Fruit fly (Drosophila melanogaster) whole organism, embryonic: ENCODE measurements around the gene CG13124.

Experiments
- Aef1 ChIP-seq: fragments of 200-800 bp; sonication (Bioruptor generic); IDR thresholded peaks from 3 replicates; pipeline ENCODE4 v1.3.6; 2022; ENCODE audit warnings: missing biosample characterization, missing genetic modification characterization
- C15 ChIP-seq: fragments of 200-800 bp; sonication (Bioruptor generic); IDR thresholded peaks from 3 replicates; pipeline ENCODE4 v1.3.6; 2022; ENCODE audit warnings: missing biosample characterization, missing genetic modification characterization
- CG10321 ChIP-seq: fragments of 200-800 bp; sonication (Bioruptor generic); IDR thresholded peaks from 2 replicates; pipeline ENCODE4 v1.3.6; 2022; ENCODE audit warnings: missing biosample characterization, missing genetic modification characterization
- CG10431 ChIP-seq: fragments of 200-800 bp; sonication (Bioruptor generic); optimal IDR thresholded peaks from 3 replicates; lab custom pipeline; 2018; ENCODE audit warnings: missing biosample characterization, mild to moderate bottlenecking, missing genetic modification characterization
- CG11398 ChIP-seq: fragments of 200-800 bp; sonication (Bioruptor generic); optimal IDR thresholded peaks from 2 replicates; lab custom pipeline; 2016; ENCODE audit warnings: missing biosample characterization, missing genetic modification characterization
- CG12942 ChIP-seq: fragments of 200-800 bp; sonication (Bioruptor generic); optimal IDR thresholded peaks from 3 replicates; lab custom pipeline; 2016; ENCODE audit warnings: missing biosample characterization, missing genetic modification characterization
- CG13123 ChIP-seq: fragments of 200-800 bp; sonication (Bioruptor generic); optimal IDR thresholded peaks from 2 replicates; lab custom pipeline; 2016; ENCODE audit warnings: missing biosample characterization, missing genetic modification characterization
- CG13624 ChIP-seq: fragments of 200-800 bp; sonication (Bioruptor generic); optimal IDR thresholded peaks from 2 replicates; lab custom pipeline; 2016; ENCODE audit warnings: missing biosample characterization, missing genetic modification characterization
- CG15696 ChIP-seq: fragments of 200-800 bp; sonication (Bioruptor generic); optimal IDR thresholded peaks from 2 replicates; lab custom pipeline; 2019; ENCODE audit warnings: missing biosample characterization, mild to moderate bottlenecking, missing genetic modification characterization, moderate library complexity
- CG1603 ChIP-seq: fragments of 200-800 bp; sonication (Bioruptor generic); optimal IDR thresholded peaks from 2 replicates; lab custom pipeline; 2019; ENCODE audit warnings: missing biosample characterization, mild to moderate bottlenecking, missing genetic modification characterization, moderate library complexity
- CG16815 ChIP-seq: fragments of 200-800 bp; sonication (Bioruptor generic); optimal IDR thresholded peaks from 3 replicates; lab custom pipeline; 2017; ENCODE audit warnings: missing biosample characterization, mild to moderate bottlenecking, missing genetic modification characterization
- CG17328 ChIP-seq: fragments of 200-800 bp; sonication (Bioruptor generic); IDR thresholded peaks from 2 replicates; pipeline ENCODE4 v1.3.6; 2022; ENCODE audit warnings: missing biosample characterization, missing genetic modification characterization
- CG18262 ChIP-seq: fragments of 200-800 bp; optimal IDR thresholded peaks from 3 replicates; lab custom pipeline; 2019; ENCODE audit warnings: missing biosample characterization, mild to moderate bottlenecking, missing genetic modification characterization, moderate library complexity
- CG30020 ChIP-seq: fragments of 200-800 bp; optimal IDR thresholded peaks from 2 replicates; lab custom pipeline; 2019; ENCODE audit warnings: missing biosample characterization, mild to moderate bottlenecking, missing genetic modification characterization, moderate library complexity
- CG33213 ChIP-seq: fragments of 200-800 bp; sonication (Bioruptor generic); optimal IDR thresholded peaks from 3 replicates; lab custom pipeline; 2016; ENCODE audit warnings: missing biosample characterization, missing genetic modification characterization
- CG4404 ChIP-seq: fragments of 200-800 bp; sonication (Bioruptor generic); IDR thresholded peaks from 2 replicates; pipeline ENCODE4 v1.3.6; 2022; ENCODE audit warnings: missing biosample characterization, missing genetic modification characterization
- CG4707 ChIP-seq: fragments of 200-800 bp; sonication (Bioruptor generic); optimal IDR thresholded peaks from 2 replicates; lab custom pipeline; 2018; ENCODE audit warnings: missing biosample characterization, mild to moderate bottlenecking, missing genetic modification characterization, moderate library complexity
- CG4820 ChIP-seq: fragments of 200-800 bp; sonication (Bioruptor generic); optimal IDR thresholded peaks from 3 replicates; lab custom pipeline; 2016; ENCODE audit warnings: missing biosample characterization, missing genetic modification characterization
- CG9727 ChIP-seq: fragments of 200-800 bp; sonication (Bioruptor generic); optimal IDR thresholded peaks from 3 replicates; lab custom pipeline; 2017; ENCODE audit warnings: missing biosample characterization, mild to moderate bottlenecking, missing genetic modification characterization
- CkIIα-i1 ChIP-seq: fragments of 200-800 bp; sonication (Bioruptor generic); IDR thresholded peaks from 2 replicates; pipeline ENCODE4 v1.3.6; 2022; ENCODE audit warnings: missing biosample characterization, missing genetic modification characterization
- CoRest ChIP-seq: fragments of 200-800 bp; sonication (Bioruptor generic); optimal IDR thresholded peaks from 3 replicates; lab custom pipeline; 2018; ENCODE audit warnings: missing biosample characterization, mild to moderate bottlenecking, missing genetic modification characterization, moderate library complexity
- Dll ChIP-seq: fragments of 200-800 bp; sonication (Bioruptor generic); IDR thresholded peaks from 4 replicates; pipeline ENCODE4 v1.3.6; 2022; ENCODE audit warnings: missing biosample characterization, missing genetic modification characterization; ENCODE audit not compliant: partially characterized antibody
- Dp ChIP-seq: fragments of 200-800 bp; sonication (Bioruptor generic); optimal IDR thresholded peaks from 2 replicates; lab custom pipeline; 2018; ENCODE audit warnings: missing biosample characterization, mild to moderate bottlenecking, missing genetic modification characterization, moderate library complexity
- Drgx ChIP-seq: fragments of 200-800 bp; sonication (Bioruptor generic); IDR thresholded peaks from 2 replicates; pipeline ENCODE4 v1.3.6; 2022; ENCODE audit warnings: missing biosample characterization, missing genetic modification characterization
- E2f2 ChIP-seq: fragments of 200-800 bp; sonication (Bioruptor generic); IDR thresholded peaks from 2 replicates; pipeline ENCODE4 v1.3.6; 2022; ENCODE audit warnings: missing biosample characterization, missing genetic modification characterization
- Fer1 ChIP-seq: fragments of 200-800 bp; sonication (Bioruptor generic); optimal IDR thresholded peaks from 2 replicates; lab custom pipeline; 2017; ENCODE audit warnings: missing biosample characterization, mild to moderate bottlenecking, missing genetic modification characterization
- GATAe ChIP-seq: fragments of 200-800 bp; sonication (Bioruptor generic); conservative IDR thresholded peaks from 2 replicates; pipeline ENCODE4 v1.3.6; 2022; ENCODE audit warnings: missing biosample characterization, missing genetic modification characterization
- H15 ChIP-seq: fragments of 200-800 bp; sonication (Bioruptor generic); IDR thresholded peaks from 3 replicates; pipeline ENCODE4 v1.3.6; 2022; ENCODE audit warnings: missing biosample characterization, missing genetic modification characterization
- H2.0 ChIP-seq: fragments of 200-800 bp; sonication (Bioruptor generic); IDR thresholded peaks from 2 replicates; pipeline ENCODE4 v1.3.6; 2022; ENCODE audit warnings: missing biosample characterization, missing genetic modification characterization
- HHEX ChIP-seq: fragments of 200-800 bp; sonication (Bioruptor generic); optimal IDR thresholded peaks from 3 replicates; lab custom pipeline; 2017; ENCODE audit warnings: missing biosample characterization, mild to moderate bottlenecking, missing genetic modification characterization, missing genetic modification reagents
- HLH3B ChIP-seq: fragments of 200-800 bp; sonication (Bioruptor generic); IDR thresholded peaks from 2 replicates; pipeline ENCODE4 v1.3.6; 2022; ENCODE audit warnings: missing biosample characterization, missing genetic modification characterization
- Hmx ChIP-seq: fragments of 200-800 bp; sonication (Bioruptor generic); optimal IDR thresholded peaks from 2 replicates; lab custom pipeline; 2016; ENCODE audit warnings: missing biosample characterization, missing genetic modification characterization
- Hr3 ChIP-seq: fragments of 200-800 bp; sonication (Bioruptor generic); optimal IDR thresholded peaks from 3 replicates; lab custom pipeline; 2016; ENCODE audit warnings: missing biosample characterization, missing genetic modification characterization
- Hr78 ChIP-seq, 2 experiments: fragments of 200-800 bp in 1 of 2; fragments of >200 bp in 1 of 2; sonication (Bioruptor generic) in 1 of 2; optimal IDR thresholded peaks; 2 replicates each; lab custom pipeline; 2017 to 2019; ENCODE audit warnings: missing biosample characterization in 2 of 2, missing genetic modification characterization in 2 of 2, mild to moderate bottlenecking in 1 of 2, moderate library complexity in 1 of 2
- Usf ChIP-seq: fragments of 200-800 bp; sonication (Bioruptor generic); optimal IDR thresholded peaks from 2 replicates; lab custom pipeline; 2017; ENCODE audit warnings: missing genotype, missing biosample characterization, missing genetic modification characterization
- Xrp1 ChIP-seq: fragments of 200-800 bp; sonication (Bioruptor generic); IDR thresholded peaks from 2 replicates; pipeline ENCODE4 v1.3.6; 2022; ENCODE audit warnings: missing biosample characterization, missing genetic modification characterization
- bbx ChIP-seq: fragments of 200-800 bp; sonication (Bioruptor generic); IDR thresholded peaks from 2 replicates; pipeline ENCODE4 v1.3.6; 2022; ENCODE audit warnings: missing biosample characterization, missing genetic modification characterization; ENCODE audit not compliant: partially characterized antibody
- insv ChIP-seq, 2 experiments: fragments of 200-800 bp; sonication (Bioruptor generic); optimal IDR thresholded peaks; 3 replicates each; lab custom pipeline; 2016 to 2018; ENCODE audit warnings: missing biosample characterization in 2 of 2, missing genetic modification characterization in 2 of 2
- pan ChIP-seq, 4 experiments: fragments of >200 bp in 3 of 4; fragments of 200-800 bp in 1 of 4; sonication (Bioruptor generic) in 1 of 4; optimal IDR thresholded peaks in 3 of 4; IDR thresholded peaks in 1 of 4; 2 replicates each; pipeline versions ENCODE4 v1.3.6 to Lab custom; 2017 to 2022; ENCODE audit warnings: missing biosample characterization in 2 of 4, missing genetic modification characterization in 2 of 4, mixed read lengths in 1 of 4
- salm ChIP-seq: fragments of 200-800 bp; sonication (Bioruptor generic); optimal IDR thresholded peaks from 2 replicates; lab custom pipeline; 2018; ENCODE audit warnings: missing biosample characterization, mild to moderate bottlenecking, missing genetic modification characterization
- scrt ChIP-seq: fragments of 200-800 bp; sonication (Bioruptor generic); optimal IDR thresholded peaks from 2 replicates; lab custom pipeline; 2018; ENCODE audit warnings: missing biosample characterization, mild to moderate bottlenecking, missing genetic modification characterization, moderate library complexity
- seq ChIP-seq: fragments of 200-800 bp; sonication (Bioruptor generic); IDR thresholded peaks from 2 replicates; pipeline ENCODE4 v1.3.6; 2022; ENCODE audit warnings: missing biosample characterization, missing genetic modification characterization
- shn ChIP-seq: fragments of 200-800 bp; sonication (Bioruptor generic); optimal IDR thresholded peaks from 3 replicates; lab custom pipeline; 2016; ENCODE audit warnings: missing biosample characterization, missing genetic modification characterization
- sna ChIP-seq: fragments of 200-800 bp; sonication (Bioruptor generic); IDR thresholded peaks from 2 replicates; pipeline ENCODE4 v1.3.6; 2022; ENCODE audit warnings: missing biosample characterization, missing genetic modification characterization; ENCODE audit not compliant: partially characterized antibody
- tll ChIP-seq, 2 experiments: fragments of 200-800 bp in 1 of 2; fragments of >200 bp in 1 of 2; sonication (Bioruptor generic) in 1 of 2; optimal IDR thresholded peaks; 2 replicates each; lab custom pipeline; 2017 to 2019; ENCODE audit warnings: missing biosample characterization in 2 of 2, missing genetic modification characterization in 2 of 2, mild to moderate bottlenecking in 1 of 2, moderate library complexity in 1 of 2
- trh ChIP-seq: fragments of 200-800 bp; sonication (Bioruptor generic); optimal IDR thresholded peaks from 2 replicates; lab custom pipeline; 2016; ENCODE audit warnings: missing biosample characterization, missing genetic modification characterization
- vvl ChIP-seq: fragments of 200-800 bp; sonication (Bioruptor generic); IDR thresholded peaks from 2 replicates; pipeline ENCODE4 v1.3.6; 2022; ENCODE audit warnings: missing biosample characterization, missing genetic modification characterization

Gene CG13124

dm6 chr2L:9915011-9915850 is 6.8 kb upstream of the CG13124 start, which contains the start of gene yip2 (continued):
- TF ChIP-seq HLH3B (GFP tag; lab: Robert Waterston, UW): peak; percentile 65
- 0 out of 4 replicates have a peak, but pooled peaks have one; percentile 33 for TF ChIP-seq Dll (GFP tag; lab: Robert Waterston, UW)
- peak; percentile 29 for TF ChIP-seq salm
- TF ChIP-seq Drgx: peak; percentile 95
- peak; percentile 26 for TF ChIP-seq Hmx (GFP tag; lab: Kevin White, UChicago)
- peak; percentile 43 for TF ChIP-seq HHEX (GFP tag; lab: Kevin White, UChicago)
- peak; percentile 37 for TF ChIP-seq CG13624 (GFP tag; lab: Kevin White, UChicago)
- TF ChIP-seq Hr78 (GFP tag; optimal IDR thresholded peaks at IDR 0.05; lab: Kevin White, UChicago): peak in 1 of 2 experiments; percentile 33
- no peak for TF ChIP-seq CG4820 (GFP tag; lab: Kevin White, UChicago)
- no peak for TF ChIP-seq CG13123 (GFP tag; lab: Kevin White, UChicago)
- no peak for TF ChIP-seq CG33213
- TF ChIP-seq CG10431: no peak
- TF ChIP-seq CG30020 (tag; lab: Kevin White, UChicago): no peak
- TF ChIP-seq CG11398 (GFP tag; lab: Kevin White, UChicago): peak; percentile 61
- TF ChIP-seq bbx (GFP tag; lab: Robert Waterston, UW): no peak; the same call in 1 of the 2 replicates
- TF ChIP-seq tll (GFP tag; optimal IDR thresholded peaks at IDR 0.05; lab: Kevin White, UChicago): no peak
- peak; percentile 59 for TF ChIP-seq CG4707 (GFP tag; lab: Kevin White, UChicago)
- no peak for TF ChIP-seq GATAe (GFP tag; lab: Robert Waterston, UW)
- TF ChIP-seq seq: peak; percentile 46; the same call in 1 of the 2 replicates
- 0 out of 3 replicates have a peak, but pooled peaks have one; percentile 11 for TF ChIP-seq Aef1 (GFP tag; lab: Robert Waterston, UW)
- peak; percentile 53 for TF ChIP-seq CG1603 (tag; lab: Kevin White, UChicago)
- TF ChIP-seq scrt: peak; percentile 51
- peak; percentile 42; the same call in 1 of the 2 replicates for TF ChIP-seq H2.0 (GFP tag; lab: Robert Waterston, UW)
- peak; percentile 60 for TF ChIP-seq shn (GFP tag; lab: Kevin White, UChicago)
- TF ChIP-seq H15: peak; percentile 31; the same call in 1 of the 3 replicates
- peak; percentile 42 for TF ChIP-seq CoRest (tag; lab: Kevin White, UChicago)
- no peak for TF ChIP-seq CG16815 (GFP tag; lab: Kevin White, UChicago)
- TF ChIP-seq trh: no peak
- TF ChIP-seq pan (optimal IDR thresholded peaks at IDR 0.05; lab: Kevin White, UChicago): no peak
- TF ChIP-seq pan (GFP tag; optimal IDR thresholded peaks at IDR 0.05 in 1 of 2, IDR thresholded peaks at IDR 0.05 in 1 of 2): peak in 1 of 2 experiments; percentile 71
- TF ChIP-seq CG10321 (GFP tag; lab: Robert Waterston, UW): peak; percentile 42; the same call in 1 of the 2 replicates
- peak; percentile 83 for TF ChIP-seq vvl
- TF ChIP-seq sna: no peak
- TF ChIP-seq Usf (GFP tag; lab: Kevin White, UChicago): peak; percentile 0
- peak; percentile 69 for TF ChIP-seq CG17328 (GFP tag; lab: Robert Waterston, UW)
- TF ChIP-seq CG4404 (GFP tag; lab: Robert Waterston, UW): no peak
- no peak for TF ChIP-seq Dp (GFP tag; lab: Kevin White, UChicago)
- TF ChIP-seq Hr3 (GFP tag; lab: Kevin White, UChicago): peak; percentile 16
- peak; percentile 49; the same call in 1 of the 2 replicates for TF ChIP-seq E2f2 (GFP tag; lab: Robert Waterston, UW)
- TF ChIP-seq C15 (GFP tag; lab: Robert Waterston, UW): no peak
- TF ChIP-seq CG9727 (GFP tag; lab: Kevin White, UChicago): peak; percentile 39
- no peak for TF ChIP-seq CG15696 (tag; lab: Kevin White, UChicago)
- peak; percentile 50 for TF ChIP-seq CG18262
- TF ChIP-seq CG12942: peak; percentile 34
- peak; percentile 72 for TF ChIP-seq Fer1 (GFP tag; lab: Kevin White, UChicago)
- peak; percentile 53; the same call in 1 of the 2 replicates for TF ChIP-seq Xrp1 (GFP tag; lab: Robert Waterston, UW)
- TF ChIP-seq insv (GFP tag; optimal IDR thresholded peaks at IDR 0.05; lab: Kevin White, UChicago): no peak
- no peak for TF ChIP-seq CkIIα-i1 (GFP tag; lab: Robert Waterston, UW)
